Worm (Caenorhabditis elegans) whole organism, L1 larva: ENCODE results near the gene scav-2.
A peak's percentile ranks its signal among the peaks of the same experiment; 100 is the strongest.

Experiments
- aha-1 ChIP-seq: fragments of 150-350 bp; optimal IDR thresholded peaks from 2 replicates; lab custom pipeline; 2014; ENCODE audit warnings: missing biosample characterization, missing genetic modification characterization
- aly-2 ChIP-seq: fragments of 150-350 bp; optimal IDR thresholded peaks from 2 replicates; lab custom pipeline; 2014; ENCODE audit warnings: missing biosample characterization, missing genetic modification characterization
- blmp-1 ChIP-seq: fragments of 150-350 bp; optimal IDR thresholded peaks from 2 replicates; lab custom pipeline; 2014; ENCODE audit warnings: missing biosample characterization, missing genetic modification characterization
- ceh-63 ChIP-seq: fragments of 200-800 bp; sonication (Bioruptor generic); optimal IDR thresholded peaks from 2 replicates; lab custom pipeline; 2018; ENCODE audit warnings: mild to moderate bottlenecking, missing genetic modification characterization, missing compliant biosample characterization
- ces-1 ChIP-seq: fragments of 150-350 bp; optimal IDR thresholded peaks from 2 replicates; lab custom pipeline; 2014; ENCODE audit warnings: missing biosample characterization, missing genetic modification reagents, missing genetic modification characterization
- dpl-1 ChIP-seq, 3 experiments: fragments of 150-350 bp in 2 of 3; sonication (generic microtip) in 1 of 3; optimal IDR thresholded peaks; 2 replicates each; lab custom pipeline; 2014 to 2017; ENCODE audit warnings: missing biosample characterization in 3 of 3, missing genetic modification characterization in 3 of 3, missing genetic modification reagents in 3 of 3
- dsc-1 ChIP-seq: sonication (generic microtip); optimal IDR thresholded peaks from 2 replicates; lab custom pipeline; 2016; ENCODE audit warnings: mild to moderate bottlenecking, missing genetic modification characterization, missing compliant biosample characterization
- efl-3 ChIP-seq: fragments of 200-800 bp; sonication (Bioruptor generic); optimal IDR thresholded peaks from 2 replicates; lab custom pipeline; 2018; ENCODE audit warnings: mild to moderate bottlenecking, missing genetic modification characterization, missing compliant biosample characterization
- egl-27 ChIP-seq, 2 experiments: fragments of 150-350 bp in 1 of 2; sonication (generic microtip); optimal IDR thresholded peaks; 3 replicates each; lab custom pipeline; 2017 to 2018; ENCODE audit warnings: missing biosample characterization in 2 of 2, missing genetic modification characterization in 2 of 2, missing genetic modification reagents in 2 of 2
- elt-3 ChIP-seq, 6 experiments: fragments of 150-350 bp in 1 of 6; sonication (generic microtip); optimal IDR thresholded peaks; 2 replicates each; lab custom pipeline; 2017 to 2018; ENCODE audit warnings: missing biosample characterization in 6 of 6, missing genetic modification characterization in 6 of 6, inconsistent platforms in 1 of 6
- ets-5 ChIP-seq: fragments of 200-800 bp; sonication (Bioruptor generic); IDR thresholded peaks from 2 replicates; pipeline ENCODE4 v1.3.6; 2022; ENCODE audit warnings: missing genetic modification characterization, missing compliant biosample characterization
- fkh-10 ChIP-seq: sonication (generic microtip); optimal IDR thresholded peaks from 2 replicates; lab custom pipeline; 2017; ENCODE audit warnings: missing biosample characterization, missing genetic modification reagents, missing genetic modification characterization
- fkh-4 ChIP-seq: sonication (generic microtip); optimal IDR thresholded peaks from 2 replicates; lab custom pipeline; 2016; ENCODE audit warnings: missing compliant biosample characterization, missing genetic modification characterization, borderline replicate concordance
- fkh-8 ChIP-seq: sonication (generic microtip); optimal IDR thresholded peaks from 2 replicates; lab custom pipeline; 2016; ENCODE audit warnings: mild to moderate bottlenecking, missing genetic modification characterization, missing compliant biosample characterization
- fos-1 ChIP-seq: fragments of 150-350 bp; optimal IDR thresholded peaks from 2 replicates; lab custom pipeline; 2014; ENCODE audit warnings: missing biosample characterization, missing genetic modification characterization
- grh-1 ChIP-seq: fragments of 200-800 bp; sonication (Bioruptor generic); IDR thresholded peaks from 2 replicates; pipeline ENCODE4 v1.3.6; 2022; ENCODE audit warnings: missing genetic modification reagents, missing genetic modification characterization, missing compliant biosample characterization
- hlh-17 ChIP-seq: fragments of 200-800 bp; sonication (Bioruptor generic); optimal IDR thresholded peaks from 2 replicates; lab custom pipeline; 2018; ENCODE audit warnings: missing genetic modification characterization, mild to moderate bottlenecking, missing compliant biosample characterization, moderate library complexity, borderline replicate concordance
- hlh-4 ChIP-seq: sonication (generic microtip); optimal IDR thresholded peaks from 2 replicates; lab custom pipeline; 2016; ENCODE audit warnings: mild to moderate bottlenecking, missing genetic modification characterization, missing compliant biosample characterization
- hpl-2 ChIP-seq: fragments of 150-350 bp; optimal IDR thresholded peaks from 2 replicates; lab custom pipeline; 2014; ENCODE audit warnings: missing biosample characterization, missing genetic modification reagents, missing genetic modification characterization
- irx-1 ChIP-seq: sonication (generic microtip); optimal IDR thresholded peaks from 2 replicates; lab custom pipeline; 2016; ENCODE audit warnings: missing genetic modification characterization, missing compliant biosample characterization
- jun-1 ChIP-seq: fragments of 150-350 bp; optimal IDR thresholded peaks from 2 replicates; lab custom pipeline; 2014; ENCODE audit warnings: missing biosample characterization, missing genetic modification reagents, missing genetic modification characterization
- lin-14 ChIP-seq: fragments of 200-800 bp; sonication (Bioruptor generic); optimal IDR thresholded peaks from 2 replicates; lab custom pipeline; 2018; ENCODE audit warnings: mild to moderate bottlenecking, missing genetic modification characterization, moderate library complexity, missing compliant biosample characterization
- lin-15B ChIP-seq: fragments of 150-350 bp; sonication (generic microtip); optimal IDR thresholded peaks from 3 replicates; lab custom pipeline; 2014; ENCODE audit warnings: missing biosample characterization, missing genetic modification characterization
- lin-39 ChIP-seq: fragments of 150-350 bp; optimal IDR thresholded peaks from 2 replicates; lab custom pipeline; 2014; ENCODE audit warnings: missing biosample characterization, missing genetic modification reagents, missing genetic modification characterization
- lir-3 ChIP-seq: sonication (generic microtip); optimal IDR thresholded peaks from 2 replicates; lab custom pipeline; 2016; ENCODE audit warnings: mild to moderate bottlenecking, missing genetic modification characterization, moderate library complexity, missing compliant biosample characterization; ENCODE audit not compliant: poor library complexity
- mdl-1 ChIP-seq, 2 experiments: fragments of 150-350 bp; optimal IDR thresholded peaks; 2 replicates each; lab custom pipeline; 2014 to 2017; ENCODE audit warnings: missing biosample characterization in 2 of 2, missing genetic modification characterization in 2 of 2, inconsistent platforms in 1 of 2
- mep-1 ChIP-seq: fragments of 150-350 bp; optimal IDR thresholded peaks from 2 replicates; lab custom pipeline; 2014; ENCODE audit warnings: missing biosample characterization, missing genetic modification characterization
- nhr-11 ChIP-seq: fragments of 150-350 bp; optimal IDR thresholded peaks from 2 replicates; lab custom pipeline; 2014; ENCODE audit warnings: missing biosample characterization, missing genetic modification characterization
- nhr-237 ChIP-seq: fragments of 150-350 bp; optimal IDR thresholded peaks from 2 replicates; lab custom pipeline; 2014; ENCODE audit warnings: missing biosample characterization, missing genetic modification characterization
- nhr-47 ChIP-seq: sonication (generic microtip); optimal IDR thresholded peaks from 2 replicates; lab custom pipeline; 2016; ENCODE audit warnings: mild to moderate bottlenecking, missing genetic modification characterization, moderate library complexity, missing compliant biosample characterization
- nhr-71 ChIP-seq: sonication (generic microtip); optimal IDR thresholded peaks from 2 replicates; lab custom pipeline; 2016; ENCODE audit warnings: mild to moderate bottlenecking, missing genetic modification characterization, moderate library complexity, missing compliant biosample characterization
- nhr-76 ChIP-seq: sonication (generic microtip); optimal IDR thresholded peaks from 2 replicates; lab custom pipeline; 2017; ENCODE audit warnings: missing biosample characterization, missing genetic modification characterization
- nhr-77 ChIP-seq: fragments of 150-350 bp; optimal IDR thresholded peaks from 2 replicates; lab custom pipeline; 2014; ENCODE audit warnings: missing biosample characterization, missing genetic modification characterization
- nhr-84 ChIP-seq: sonication (generic microtip); optimal IDR thresholded peaks from 2 replicates; lab custom pipeline; 2017; ENCODE audit warnings: missing biosample characterization, missing genetic modification characterization
- nhr-85 ChIP-seq: sonication (generic microtip); peaks from one replicate; lab custom pipeline; 2016; ENCODE audit warnings: missing genetic modification characterization, inconsistent platforms, missing compliant biosample characterization
- nhr-90 ChIP-seq: sonication (generic microtip); optimal IDR thresholded peaks from 2 replicates; lab custom pipeline; 2016; ENCODE audit warnings: mild to moderate bottlenecking, missing genetic modification characterization, missing compliant biosample characterization; ENCODE audit not compliant: poor library complexity
- pag-3 ChIP-seq: sonication (generic microtip); optimal IDR thresholded peaks from 2 replicates; lab custom pipeline; 2017; ENCODE audit warnings: missing genetic modification characterization, mild to moderate bottlenecking, missing compliant biosample characterization, antibody characterized with exemption, borderline replicate concordance; ENCODE audit not compliant: insufficient read depth
- pqm-1 ChIP-seq: sonication (generic microtip); optimal IDR thresholded peaks from 3 replicates; lab custom pipeline; 2017; ENCODE audit warnings: missing biosample characterization, missing genetic modification characterization
- skn-1 ChIP-seq: fragments of 150-350 bp; optimal IDR thresholded peaks from 2 replicates; lab custom pipeline; 2014; ENCODE audit warnings: missing biosample characterization, missing genetic modification characterization
- snu-23 ChIP-seq: sonication (generic microtip); optimal IDR thresholded peaks from 2 replicates; lab custom pipeline; 2016; ENCODE audit warnings: missing genetic modification characterization, missing compliant biosample characterization
- sox-4 ChIP-seq: sonication (generic microtip); optimal IDR thresholded peaks from 2 replicates; lab custom pipeline; 2016; ENCODE audit warnings: missing genetic modification characterization, missing compliant biosample characterization
- sptf-1 ChIP-seq: fragments of 150-350 bp; optimal IDR thresholded peaks from 2 replicates; lab custom pipeline; 2014; ENCODE audit warnings: missing biosample characterization, missing genetic modification characterization
- sup-37 ChIP-seq: fragments of 200-800 bp; sonication (Bioruptor generic); optimal IDR thresholded peaks from 2 replicates; lab custom pipeline; 2018; ENCODE audit warnings: mild to moderate bottlenecking, missing genetic modification characterization, missing compliant biosample characterization
- swsn-7 ChIP-seq: sonication (generic microtip); optimal IDR thresholded peaks from 2 replicates; lab custom pipeline; 2016; ENCODE audit warnings: missing genetic modification characterization, missing compliant biosample characterization
- unc-130 ChIP-seq: fragments of 150-350 bp; optimal IDR thresholded peaks from 2 replicates; lab custom pipeline; 2017; ENCODE audit warnings: missing biosample characterization, missing genetic modification characterization, inconsistent platforms
- unc-30 ChIP-seq: sonication (generic microtip); optimal IDR thresholded peaks from 2 replicates; lab custom pipeline; 2017; ENCODE audit warnings: missing biosample characterization, missing genetic modification characterization
- unc-86 ChIP-seq: sonication (generic microtip); optimal IDR thresholded peaks from 2 replicates; lab custom pipeline; 2016; ENCODE audit warnings: missing genetic modification characterization, missing compliant biosample characterization
- unc-98 ChIP-seq: fragments of 200-800 bp; sonication (Bioruptor generic); IDR thresholded peaks from 2 replicates; pipeline ENCODE4 v1.3.6; 2022; ENCODE audit warnings: missing genetic modification characterization, missing compliant biosample characterization
- vab-15 ChIP-seq: sonication (generic microtip); optimal IDR thresholded peaks from 2 replicates; lab custom pipeline; 2017; ENCODE audit warnings: missing genotype, mild to moderate bottlenecking, missing genetic modification characterization, missing compliant biosample characterization
- xbp-1 ChIP-seq: sonication (generic microtip); optimal IDR thresholded peaks from 2 replicates; lab custom pipeline; 2016; ENCODE audit warnings: missing genetic modification characterization, missing compliant biosample characterization
- zip-4 ChIP-seq: fragments of 200-800 bp; sonication (Bioruptor generic); optimal IDR thresholded peaks from 2 replicates; lab custom pipeline; 2018; ENCODE audit warnings: mild to moderate bottlenecking, missing genetic modification characterization, moderate library complexity, missing compliant biosample characterization
- ztf-11 ChIP-seq, 2 experiments: sonication (generic microtip); optimal IDR thresholded peaks; 2 replicates each; lab custom pipeline; 2016 to 2017; ENCODE audit warnings: missing genetic modification characterization in 2 of 2, missing biosample characterization in 1 of 2, missing compliant biosample characterization in 1 of 2
- ztf-4 ChIP-seq: fragments of 150-350 bp; optimal IDR thresholded peaks from 2 replicates; lab custom pipeline; 2014; ENCODE audit warnings: missing biosample characterization, missing genetic modification characterization

The scav-2 gene

DNA sequence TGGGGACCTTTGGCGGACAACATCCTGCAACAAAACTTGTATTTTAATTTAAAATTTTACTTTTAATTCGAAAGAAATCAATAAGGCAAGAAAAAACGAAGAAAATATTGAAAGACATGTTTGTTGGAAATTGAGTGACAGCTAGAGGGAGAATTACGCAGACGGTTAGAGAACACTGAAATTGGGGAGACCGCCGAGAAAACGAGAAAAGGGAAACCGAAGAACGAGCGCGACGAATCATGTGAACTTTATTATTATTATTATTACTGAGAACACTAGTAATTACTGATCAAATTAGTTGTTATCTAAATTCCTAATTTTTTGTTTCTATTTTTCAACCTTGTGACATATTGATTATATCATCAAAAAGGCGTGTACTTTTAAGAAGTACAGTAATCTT, 6.2 kb downstream of the scav-2 start, which contains the start of gene mmad-1 (continued):
- no peak for TF ChIP-seq pag-3
- peak; percentile 78 for TF ChIP-seq snu-23 (GFP tag; lab: Kevin White, UChicago)
- TF ChIP-seq efl-3 (GFP tag; lab: Kevin White, UChicago), result no peak
- no peak for TF ChIP-seq fos-1 (tag; lab: Kevin White, UChicago)
- no peak for TF ChIP-seq lir-3 (tag; lab: Kevin White, UChicago)
- no peak for TF ChIP-seq nhr-77
- no peak for TF ChIP-seq aly-2 (tag; lab: Kevin White, UChicago)
- TF ChIP-seq sup-37 (GFP tag; lab: Kevin White, UChicago), result no peak
- TF ChIP-seq fkh-4 (tag; lab: Kevin White, UChicago), result no peak
- TF ChIP-seq aha-1 (tag; lab: Kevin White, UChicago), result no peak
- no peak for TF ChIP-seq ets-5 (GFP tag; lab: Robert Waterston, UW)
- no peak for TF ChIP-seq hlh-17
- TF ChIP-seq mdl-1 (tag; optimal IDR thresholded peaks at IDR 0.05; lab: Kevin White, UChicago), result peak in 1 of 2 experiments; percentile 73
- no peak for TF ChIP-seq sox-4 (tag; lab: Kevin White, UChicago)
- TF ChIP-seq nhr-84 (tag; lab: Kevin White, UChicago), result no peak
- peak in 1 of 3 experiments; percentile 35 for TF ChIP-seq dpl-1 (GFP tag; optimal IDR thresholded peaks at IDR 0.05; lab: Kevin White, UChicago)
- TF ChIP-seq fkh-10 (GFP tag; lab: Kevin White, UChicago), result no peak
- no peak for TF ChIP-seq irx-1 (tag; lab: Kevin White, UChicago)
- TF ChIP-seq blmp-1 (tag; lab: Kevin White, UChicago), result peak; percentile 90
- no peak for TF ChIP-seq egl-27 (tag; optimal IDR thresholded peaks at IDR 0.05; lab: Kevin White, UChicago)
- TF ChIP-seq unc-130 (tag; lab: Kevin White, UChicago), result peak; percentile 33
- TF ChIP-seq zip-4 (GFP tag; lab: Kevin White, UChicago), result no peak
- TF ChIP-seq xbp-1, result peak; percentile 25
- peak; percentile 73 for TF ChIP-seq fkh-8
- TF ChIP-seq unc-98 (GFP tag; lab: Robert Waterston, UW), result no peak
- no peak for TF ChIP-seq ceh-63
- TF ChIP-seq vab-15 (tag; lab: Kevin White, UChicago), result no peak
- no peak for TF ChIP-seq nhr-11 (tag; lab: Kevin White, UChicago)
- TF ChIP-seq hpl-2 (GFP tag; lab: Kevin White, UChicago), result no peak
- peak; percentile 93 for TF ChIP-seq lin-14
- TF ChIP-seq unc-86, result no peak
- peak in 2 of 6 experiments; percentile 23 to 88 for TF ChIP-seq elt-3 (tag; optimal IDR thresholded peaks at IDR 0.05; lab: Kevin White, UChicago)
- peak; percentile 73 for TF ChIP-seq mep-1 (tag; lab: Kevin White, UChicago)
- no peak for TF ChIP-seq nhr-237 (tag; lab: Kevin White, UChicago)
- TF ChIP-seq lin-15B (tag; lab: Kevin White, UChicago), result no peak
- TF ChIP-seq nhr-47 (tag; lab: Kevin White, UChicago), result peak; percentile 63
- no peak for TF ChIP-seq nhr-76 (tag; lab: Kevin White, UChicago)
- TF ChIP-seq nhr-71 (tag; lab: Kevin White, UChicago), result peak; percentile 86
- no peak for TF ChIP-seq hlh-4 (tag; lab: Kevin White, UChicago)
- no peak for TF ChIP-seq lin-39 (tag; lab: Kevin White, UChicago)
- peak; percentile 54 for TF ChIP-seq dsc-1 (tag; lab: Kevin White, UChicago)
- no peak for TF ChIP-seq unc-30 (tag; lab: Kevin White, UChicago)
- TF ChIP-seq nhr-90, result peak; percentile 71
- TF ChIP-seq skn-1 (tag; lab: Kevin White, UChicago), result peak; percentile 4
- TF ChIP-seq swsn-7 (tag; lab: Kevin White, UChicago), result peak; percentile 60
- TF ChIP-seq ztf-4 (tag; lab: Kevin White, UChicago), result peak; percentile 31
- TF ChIP-seq grh-1 (GFP tag; lab: Robert Waterston, UW), result no peak
- no peak for TF ChIP-seq ztf-11 (tag; optimal IDR thresholded peaks at IDR 0.05; lab: Kevin White, UChicago)
- no peak for TF ChIP-seq sptf-1 (tag; lab: Kevin White, UChicago)
- no peak for TF ChIP-seq jun-1 (tag; lab: Kevin White, UChicago)
- TF ChIP-seq nhr-85, result peak; percentile 75
- TF ChIP-seq pqm-1 (tag; lab: Kevin White, UChicago), result no peak
- no peak for TF ChIP-seq ces-1 (GFP tag; lab: Kevin White, UChicago)
